Worm (Caenorhabditis elegans) whole organism, young adult: ENCODE data around the gene R07B7.9.

Source experiments
- C06A6.2 ChIP-seq: fragments of 200-800 bp; sonication (Bioruptor generic); conservative IDR thresholded peaks from 2 replicates; pipeline ENCODE4 v1.3.6; 2022; ENCODE audit warnings: missing genetic modification characterization, missing compliant biosample characterization
- F23B12.7 ChIP-seq: sonication (generic microtip); optimal IDR thresholded peaks from 2 replicates; lab custom pipeline; 2017; ENCODE audit warnings: missing genetic modification characterization, mild to moderate bottlenecking, missing compliant biosample characterization, antibody characterized with exemption, moderate library complexity; ENCODE audit not compliant: insufficient read depth
- F33H1.4 ChIP-seq: fragments of 200-800 bp; sonication (Bioruptor generic); IDR thresholded peaks from 2 replicates; pipeline ENCODE4 v1.3.6; 2022; ENCODE audit warnings: missing genetic modification reagents, missing genetic modification characterization, missing compliant biosample characterization
- Y53G8AR.9 ChIP-seq: fragments of 200-800 bp; sonication (Bioruptor generic); conservative IDR thresholded peaks from 2 replicates; pipeline ENCODE4 v1.3.6; 2022; ENCODE audit warnings: missing genetic modification reagents, missing genetic modification characterization, missing compliant biosample characterization
- aptf-3 ChIP-seq: fragments of 200-800 bp; sonication (Bioruptor generic); IDR thresholded peaks from 2 replicates; pipeline ENCODE4 v1.3.6; 2022; ENCODE audit warnings: missing genetic modification characterization, missing compliant biosample characterization
- bed-1 ChIP-seq: fragments of 200-800 bp; sonication (Bioruptor generic); IDR thresholded peaks from 2 replicates; pipeline ENCODE4 v1.3.6; 2022; ENCODE audit warnings: missing genetic modification reagents, missing genetic modification characterization, missing compliant biosample characterization
- ceh-100 ChIP-seq: fragments of 200-800 bp; sonication (Bioruptor generic); IDR thresholded peaks from 2 replicates; pipeline ENCODE4 v1.3.6; 2022; ENCODE audit warnings: missing genetic modification reagents, missing genetic modification characterization, missing compliant biosample characterization
- egl-44 ChIP-seq: fragments of 200-800 bp; sonication (Bioruptor generic); IDR thresholded peaks from 2 replicates; pipeline ENCODE4 v1.3.6; 2022; ENCODE audit warnings: missing genetic modification reagents, missing genetic modification characterization, missing compliant biosample characterization
- gei-17 ChIP-seq: fragments of 200-800 bp; sonication (Bioruptor generic); optimal IDR thresholded peaks from 2 replicates; lab custom pipeline; 2018; ENCODE audit warnings: mild to moderate bottlenecking, missing genetic modification characterization, missing compliant biosample characterization
- hmg-20 ChIP-seq: fragments of 200-800 bp; sonication (Bioruptor generic); IDR thresholded peaks from 2 replicates; pipeline ENCODE4 v1.3.6; 2022; ENCODE audit warnings: missing genetic modification reagents, missing genetic modification characterization, missing compliant biosample characterization
- lin-26 ChIP-seq: fragments of 200-800 bp; sonication (Bioruptor generic); IDR thresholded peaks from 2 replicates; pipeline ENCODE4 v1.3.6; 2022; ENCODE audit warnings: missing genetic modification reagents, missing genetic modification characterization, missing compliant biosample characterization
- lin-54 ChIP-seq: fragments of 200-800 bp; sonication (Bioruptor generic); optimal IDR thresholded peaks from 2 replicates; lab custom pipeline; 2018; ENCODE audit warnings: mild to moderate bottlenecking, missing genetic modification characterization, missing compliant biosample characterization
- mel-28 ChIP-seq: sonication (generic microtip); optimal IDR thresholded peaks from 2 replicates; lab custom pipeline; 2016; ENCODE audit warnings: borderline replicate concordance, mild to moderate bottlenecking, missing genetic modification characterization, missing compliant biosample characterization
- mes-4 ChIP-seq: sonication (generic microtip); optimal IDR thresholded peaks from 2 replicates; lab custom pipeline; 2016; ENCODE audit warnings: missing genotype, missing genetic modification characterization, missing compliant biosample characterization
- nfyb-1 ChIP-seq: fragments of 200-800 bp; sonication (Bioruptor generic); IDR thresholded peaks from 2 replicates; pipeline ENCODE4 v1.3.6; 2022; ENCODE audit warnings: missing genetic modification reagents, missing genetic modification characterization, missing compliant biosample characterization
- nhr-27 ChIP-seq: fragments of 200-800 bp; sonication (Bioruptor generic); optimal IDR thresholded peaks from 2 replicates; lab custom pipeline; 2018; ENCODE audit warnings: mild to moderate bottlenecking, missing genetic modification characterization, moderate library complexity, missing compliant biosample characterization
- rec-8 ChIP-seq, 2 experiments: sonication (generic microtip); optimal IDR thresholded peaks; 2 replicates each; lab custom pipeline; 2016; ENCODE audit warnings: mild to moderate bottlenecking in 2 of 2, missing genetic modification characterization in 2 of 2, missing genetic modification reagents in 2 of 2, missing genotype in 2 of 2, missing biosample characterization in 1 of 2, missing compliant biosample characterization in 1 of 2, moderate library complexity in 1 of 2
- rpc-1 ChIP-seq, 2 experiments: fragments of 150-350 bp in 1 of 2; sonication (generic microtip) in 1 of 2; optimal IDR thresholded peaks; 2 replicates each; lab custom pipeline; 2014 to 2018; ENCODE audit warnings: missing biosample characterization in 1 of 2, missing genetic modification characterization in 1 of 2, missing genetic modification reagents in 1 of 2, missing genotype in 1 of 2
- sea-2 ChIP-seq: fragments of 200-800 bp; sonication (Bioruptor generic); IDR thresholded peaks from 2 replicates; pipeline ENCODE4 v1.3.6; 2022; ENCODE audit warnings: missing genetic modification characterization, missing compliant biosample characterization
- snpc-1.3 ChIP-seq: sonication (generic microtip); optimal IDR thresholded peaks from 2 replicates; lab custom pipeline; 2017; ENCODE audit warnings: missing genetic modification characterization, mild to moderate bottlenecking, missing compliant biosample characterization, antibody characterized with exemption, moderate library complexity, missing genotype, missing genetic modification reagents; ENCODE audit not compliant: insufficient read depth
- snpc-4 ChIP-seq, 5 experiments: fragments of 150-350 bp in 1 of 5; sonication (generic microtip) in 4 of 5; optimal IDR thresholded peaks; 2 replicates each; lab custom pipeline; 2014 to 2018; ENCODE audit warnings: missing genetic modification characterization in 5 of 5, missing biosample characterization in 3 of 5, antibody characterized with exemption in 2 of 5, mild to moderate bottlenecking in 2 of 5, missing compliant biosample characterization in 2 of 5, missing genotype in 2 of 5, moderate library complexity in 2 of 5, missing genetic modification reagents in 1 of 5
- somi-1 ChIP-seq: fragments of 200-800 bp; sonication (Bioruptor generic); optimal IDR thresholded peaks from 2 replicates; lab custom pipeline; 2018; ENCODE audit warnings: mild to moderate bottlenecking, missing genetic modification characterization, missing compliant biosample characterization
- xnd-1 ChIP-seq: sonication (generic microtip); optimal IDR thresholded peaks from 2 replicates; lab custom pipeline; 2016; ENCODE audit warnings: missing genotype, missing genetic modification reagents, missing genetic modification characterization, missing compliant biosample characterization
- zfh-2 ChIP-seq: fragments of 200-800 bp; sonication (Bioruptor generic); conservative IDR thresholded peaks from 2 replicates; pipeline ENCODE4 v1.3.6; 2022; ENCODE audit warnings: missing genetic modification reagents, missing genetic modification characterization, missing compliant biosample characterization
- ztf-25 ChIP-seq: fragments of 200-800 bp; sonication (Bioruptor generic); IDR thresholded peaks from 2 replicates; pipeline ENCODE4 v1.3.6; 2022; ENCODE audit warnings: missing genetic modification reagents, missing genetic modification characterization, missing compliant biosample characterization
- ztf-3 ChIP-seq: fragments of 200-800 bp; sonication (Bioruptor generic); optimal IDR thresholded peaks from 2 replicates; lab custom pipeline; 2018; ENCODE audit warnings: mild to moderate bottlenecking, missing genetic modification characterization, missing compliant biosample characterization

Gene R07B7.9

DNA sequence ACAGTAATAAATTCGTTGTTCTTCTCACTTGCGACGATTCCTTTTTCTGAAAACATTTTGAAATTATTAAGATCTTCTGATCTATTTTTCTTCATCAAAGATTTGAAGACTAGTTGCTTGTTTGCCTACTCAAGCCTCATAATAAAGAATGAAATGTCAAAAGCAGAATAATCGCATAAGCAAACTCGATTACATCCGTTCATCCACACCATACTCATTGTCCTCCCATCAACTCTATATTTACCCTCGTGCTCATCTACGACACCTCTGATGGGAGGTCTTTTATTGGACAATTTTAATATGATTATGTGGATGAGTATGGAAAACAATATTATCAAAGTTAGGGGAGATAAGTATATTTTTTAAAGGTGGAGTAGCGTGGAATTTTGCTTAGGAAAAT lies 46.3 kb downstream of the R07B7.9 start (continued):
- TF ChIP-seq snpc-4 (GFP tag; optimal IDR thresholded peaks at IDR 0.05; lab: Kevin White, UChicago) (no peak), snpc-4 (tag; optimal IDR thresholded peaks at IDR 0.05; lab: Kevin White, UChicago) (no peak), hmg-20 (GFP tag; lab: Robert Waterston, UW) (no peak), snpc-1.3 (no peak), lin-54 (GFP tag; lab: Kevin White, UChicago) (no peak)

DNA sequence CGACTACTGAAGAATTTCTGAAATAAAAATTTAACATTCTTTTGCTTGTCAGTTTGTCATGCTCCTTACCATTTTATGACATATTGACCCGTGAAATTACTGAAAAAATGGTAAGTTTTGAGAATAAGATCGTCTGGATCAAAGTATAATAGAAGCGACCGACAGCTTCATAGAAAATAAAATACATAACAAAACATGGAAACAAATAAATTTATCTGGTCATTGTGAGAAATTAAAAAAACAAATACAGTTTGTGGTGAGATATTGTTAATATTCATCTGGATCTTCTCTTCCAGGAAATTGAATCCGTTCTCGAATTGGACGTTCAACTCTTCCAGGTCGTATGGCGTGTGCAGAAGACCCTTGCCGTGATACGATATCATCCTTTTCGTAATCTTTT lies 48.1 kb downstream of the R07B7.9 start, which contains the start of gene pkc-1:
Gene pkc-1, minus strand, starts transcription at position 101 of the 400 bp plus-strand sequence.
- TF ChIP-seq ztf-25 (GFP tag; lab: Robert Waterston, UW) (no peak), somi-1 (GFP tag; lab: Kevin White, UChicago) (no peak), bed-1 (GFP tag; lab: Robert Waterston, UW) (no peak), gei-17 (GFP tag; lab: Kevin White, UChicago) (no peak), zfh-2 (GFP tag; lab: Robert Waterston, UW) (no peak), nhr-27 (tag; lab: Kevin White, UChicago) (no peak), xnd-1 (tag; lab: Kevin White, UChicago) (no peak), mel-28 (tag; lab: Kevin White, UChicago) (no peak), ceh-100 (no peak), rec-8 (tag; optimal IDR thresholded peaks at IDR 0.05; lab: Kevin White, UChicago) (no peak), rpc-1 (optimal IDR thresholded peaks at IDR 0.05; lab: Kevin White, UChicago) (no peak), rpc-1 (tag; optimal IDR thresholded peaks at IDR 0.05; lab: Kevin White, UChicago) (no peak)

DNA sequence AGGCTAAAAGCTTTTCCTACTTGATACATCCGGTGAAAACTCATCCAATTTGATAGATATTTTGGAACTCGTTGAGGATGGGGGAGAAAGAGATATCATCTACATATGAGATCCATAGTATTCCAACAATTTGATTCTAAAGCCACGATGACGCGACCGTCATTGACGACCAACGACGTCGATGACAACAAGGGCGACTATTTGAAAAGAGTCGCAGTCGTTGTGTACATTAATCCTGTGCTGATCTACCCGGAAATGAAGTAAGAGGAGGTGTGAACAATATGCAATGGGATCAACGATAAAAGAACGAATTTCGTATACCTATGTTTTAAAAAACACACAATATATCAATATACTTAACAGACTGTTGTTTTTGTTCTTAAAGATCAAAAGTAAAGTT lies 52.0 kb downstream of the R07B7.9 start:
- TF ChIP-seq C06A6.2 (GFP tag; lab: Robert Waterston, UW): no peak
- no peak for TF ChIP-seq nfyb-1 (GFP tag; lab: Robert Waterston, UW)
- TF ChIP-seq Y53G8AR.9 (GFP tag; lab: Robert Waterston, UW): no peak
- no peak for TF ChIP-seq ztf-3 (GFP tag; lab: Kevin White, UChicago)
- TF ChIP-seq lin-26 (GFP tag; lab: Robert Waterston, UW): no peak
- no peak for TF ChIP-seq egl-44
- no peak for TF ChIP-seq sea-2 (GFP tag; lab: Robert Waterston, UW)
- no peak for TF ChIP-seq somi-1 (GFP tag; lab: Kevin White, UChicago)
- no peak for TF ChIP-seq F33H1.4 (GFP tag; lab: Robert Waterston, UW)
- TF ChIP-seq F23B12.7 (tag; lab: Kevin White, UChicago): no peak
- TF ChIP-seq aptf-3 (GFP tag; lab: Robert Waterston, UW): no peak
- TF ChIP-seq mes-4 (tag; lab: Kevin White, UChicago): no peak
